Fruit fly (Drosophila melanogaster) whole organism, prepupa: ENCODE data around the gene CG42390.

ENCODE experiments used
- CG10631 ChIP-seq: fragments of 200-800 bp; sonication (Bioruptor generic); optimal IDR thresholded peaks from 2 replicates; lab custom pipeline; 2016; ENCODE audit warnings: missing biosample characterization, missing genetic modification characterization
- CG11294 ChIP-seq: fragments of 200-800 bp; sonication (Bioruptor generic); IDR thresholded peaks from 2 replicates; pipeline ENCODE4 v1.3.6; 2022; ENCODE audit warnings: missing biosample characterization, missing genetic modification characterization
- CG15336 ChIP-seq: fragments of 200-800 bp; sonication (Bioruptor generic); IDR thresholded peaks from 2 replicates; pipeline ENCODE4 v1.3.6; 2022; ENCODE audit warnings: missing biosample characterization, missing genetic modification characterization
- CG1621 ChIP-seq: fragments of 200-800 bp; sonication (Bioruptor generic); optimal IDR thresholded peaks from 3 replicates; lab custom pipeline; 2018; ENCODE audit warnings: missing biosample characterization, mild to moderate bottlenecking, missing genetic modification characterization
- CG16779 ChIP-seq: fragments of 200-800 bp; sonication (Bioruptor generic); optimal IDR thresholded peaks from 3 replicates; lab custom pipeline; 2017; ENCODE audit warnings: missing biosample characterization, mild to moderate bottlenecking, missing genetic modification characterization
- CG3032 ChIP-seq: fragments of 200-800 bp; optimal IDR thresholded peaks from 2 replicates; lab custom pipeline; 2019; ENCODE audit warnings: missing biosample characterization, mild to moderate bottlenecking, missing genetic modification characterization, moderate library complexity
- CG31627 ChIP-seq: fragments of 200-800 bp; sonication (Bioruptor generic); optimal IDR thresholded peaks from 3 replicates; lab custom pipeline; 2016; ENCODE audit warnings: missing biosample characterization, missing genetic modification characterization
- CG32006 ChIP-seq: fragments of 200-800 bp; sonication (Bioruptor generic); optimal IDR thresholded peaks from 3 replicates; lab custom pipeline; 2017; ENCODE audit warnings: missing biosample characterization, mild to moderate bottlenecking, missing genetic modification characterization
- CG34406 ChIP-seq: fragments of 200-800 bp; sonication (Bioruptor generic); optimal IDR thresholded peaks from 3 replicates; lab custom pipeline; 2016; ENCODE audit warnings: missing biosample characterization, missing genetic modification characterization
- CG3919 ChIP-seq: fragments of 200-800 bp; sonication (Bioruptor generic); optimal IDR thresholded peaks from 3 replicates; lab custom pipeline; 2016; ENCODE audit warnings: missing biosample characterization, missing genetic modification characterization
- CG4318 ChIP-seq: fragments of 200-800 bp; sonication (Bioruptor generic); optimal IDR thresholded peaks from 3 replicates; lab custom pipeline; 2017; ENCODE audit warnings: missing biosample characterization, mild to moderate bottlenecking, missing genetic modification characterization
- CG6163 ChIP-seq: fragments of 200-800 bp; sonication (Bioruptor generic); IDR thresholded peaks from 3 replicates; pipeline ENCODE4 v1.3.6; 2022; ENCODE audit warnings: missing biosample characterization, missing genetic modification characterization
- CG6276 ChIP-seq: fragments of 200-800 bp; sonication (Bioruptor generic); optimal IDR thresholded peaks from 2 replicates; lab custom pipeline; 2017; ENCODE audit warnings: missing biosample characterization, mild to moderate bottlenecking, missing genetic modification characterization
- CG6808 ChIP-seq: fragments of 200-800 bp; sonication (Bioruptor generic); optimal IDR thresholded peaks from 3 replicates; lab custom pipeline; 2017; ENCODE audit warnings: missing biosample characterization, missing genetic modification characterization, mild to moderate bottlenecking, moderate library complexity, missing genetic modification reagents
- CG8119 ChIP-seq: fragments of 200-800 bp; sonication (Bioruptor generic); IDR thresholded peaks from 3 replicates; pipeline ENCODE4 v1.3.6; 2022; ENCODE audit warnings: missing biosample characterization, missing genetic modification characterization
- CG9139 ChIP-seq: fragments of 200-800 bp; sonication (Bioruptor generic); optimal IDR thresholded peaks from 3 replicates; lab custom pipeline; 2017; ENCODE audit warnings: missing biosample characterization, mild to moderate bottlenecking, missing genetic modification characterization
- Eip78C ChIP-seq: fragments of 200-800 bp; sonication (Bioruptor generic); peaks from one replicate; lab custom pipeline; 2016; ENCODE audit warnings: missing biosample characterization, missing genetic modification characterization
- Eip93F ChIP-seq: fragments of 200-800 bp; sonication (Bioruptor generic); optimal IDR thresholded peaks from 2 replicates; lab custom pipeline; 2016; ENCODE audit warnings: missing biosample characterization, mild to moderate bottlenecking, missing genetic modification characterization
- Ets96B ChIP-seq: fragments of 200-800 bp; optimal IDR thresholded peaks from 2 replicates; lab custom pipeline; 2019; ENCODE audit warnings: missing biosample characterization, mild to moderate bottlenecking, missing genetic modification characterization, moderate library complexity
- Gug ChIP-seq: fragments of 200-800 bp; sonication (Bioruptor generic); IDR thresholded peaks from 2 replicates; pipeline ENCODE4 v1.3.6; 2022; ENCODE audit warnings: missing biosample characterization, missing genetic modification characterization
- Hr38 ChIP-seq: sonication (Bioruptor generic); optimal IDR thresholded peaks from 2 replicates; lab custom pipeline; 2016; ENCODE audit warnings: missing biosample characterization, missing genetic modification characterization
- Hr39 ChIP-seq: fragments of 200-800 bp; sonication (Bioruptor generic); optimal IDR thresholded peaks from 2 replicates; lab custom pipeline; 2016; ENCODE audit warnings: missing biosample characterization, missing genetic modification characterization
- Met ChIP-seq: fragments of 200-800 bp; sonication (Bioruptor generic); optimal IDR thresholded peaks from 3 replicates; lab custom pipeline; 2016; ENCODE audit warnings: missing biosample characterization, missing genetic modification characterization
- OdsH ChIP-seq: fragments of 200-800 bp; sonication (Bioruptor generic); optimal IDR thresholded peaks from 3 replicates; lab custom pipeline; 2016; ENCODE audit warnings: missing biosample characterization, missing genetic modification characterization
- Smox ChIP-seq: fragments of 200-800 bp; sonication (Bioruptor generic); optimal IDR thresholded peaks from 3 replicates; lab custom pipeline; 2016; ENCODE audit warnings: missing biosample characterization, missing genetic modification characterization
- Sox102F ChIP-seq: fragments of 200-800 bp; sonication (Bioruptor generic); optimal IDR thresholded peaks from 2 replicates; lab custom pipeline; 2016; ENCODE audit warnings: missing biosample characterization, mild to moderate bottlenecking, missing genetic modification characterization
- achi ChIP-seq: fragments of 200-800 bp; sonication (Bioruptor generic); optimal IDR thresholded peaks from 3 replicates; lab custom pipeline; 2016; ENCODE audit warnings: missing biosample characterization, missing genetic modification characterization
- acj6 ChIP-seq: fragments of 200-800 bp; sonication (Bioruptor generic); optimal IDR thresholded peaks from 3 replicates; lab custom pipeline; 2016; ENCODE audit warnings: missing biosample characterization, missing genetic modification characterization
- cyc ChIP-seq: fragments of 200-800 bp; sonication (Bioruptor generic); optimal IDR thresholded peaks from 3 replicates; lab custom pipeline; 2016; ENCODE audit warnings: missing biosample characterization, missing genetic modification characterization
- dac ChIP-seq: fragments of 200-800 bp; sonication (Bioruptor generic); optimal IDR thresholded peaks from 2 replicates; lab custom pipeline; 2017; ENCODE audit warnings: missing biosample characterization, mild to moderate bottlenecking, missing genetic modification characterization
- dsx ChIP-seq: fragments of 200-800 bp; optimal IDR thresholded peaks from 3 replicates; lab custom pipeline; 2019; ENCODE audit warnings: missing biosample characterization, mild to moderate bottlenecking, missing genetic modification characterization, moderate library complexity; ENCODE audit not compliant: poor library complexity, severe bottlenecking
- eg ChIP-seq: fragments of 200-800 bp; sonication (Bioruptor generic); IDR thresholded peaks from 3 replicates; pipeline ENCODE4 v1.3.6; 2022; ENCODE audit warnings: missing biosample characterization, missing genetic modification characterization
- fd59A ChIP-seq: fragments of 200-800 bp; sonication (Bioruptor generic); optimal IDR thresholded peaks from 2 replicates; lab custom pipeline; 2017; ENCODE audit warnings: missing biosample characterization, mild to moderate bottlenecking, missing genetic modification characterization, missing genetic modification reagents
- fd85E ChIP-seq: fragments of 200-800 bp; sonication (Bioruptor generic); optimal IDR thresholded peaks from 3 replicates; lab custom pipeline; 2016; ENCODE audit warnings: missing biosample characterization, missing genetic modification characterization
- fkh ChIP-seq: fragments of 200-800 bp; sonication (Bioruptor generic); optimal IDR thresholded peaks from 3 replicates; lab custom pipeline; 2017; ENCODE audit warnings: missing biosample characterization, mild to moderate bottlenecking, missing genetic modification characterization, moderate library complexity
- lz ChIP-seq: fragments of 200-800 bp; sonication (Bioruptor generic); optimal IDR thresholded peaks from 3 replicates; lab custom pipeline; 2016; ENCODE audit warnings: missing biosample characterization, missing genetic modification characterization
- net ChIP-seq: fragments of 200-800 bp; sonication (Bioruptor generic); optimal IDR thresholded peaks from 3 replicates; lab custom pipeline; 2016; ENCODE audit warnings: missing biosample characterization, missing genetic modification characterization
- salr ChIP-seq, 2 experiments: fragments of 200-800 bp; sonication (Bioruptor generic); optimal IDR thresholded peaks; 3 replicates each; lab custom pipeline; 2016 to 2018; ENCODE audit warnings: missing biosample characterization in 2 of 2, missing genetic modification characterization in 2 of 2, mild to moderate bottlenecking in 1 of 2
- svp ChIP-seq: fragments of 200-800 bp; sonication (Bioruptor generic); peaks from one replicate; lab custom pipeline; 2016; ENCODE audit warnings: missing biosample characterization, missing genetic modification characterization
- vri ChIP-seq: fragments of 200-800 bp; sonication (Bioruptor generic); optimal IDR thresholded peaks from 3 replicates; lab custom pipeline; 2016; ENCODE audit warnings: missing biosample characterization, mild to moderate bottlenecking, missing genetic modification characterization

The CG42390 gene

dm6 chr3R:22149923-22150322 lies 30.1 kb downstream of the CG42390 start (continued):
- TF ChIP-seq fkh: no peak
- TF ChIP-seq CG11294 (GFP tag; lab: Robert Waterston, UW): peak; percentile 44
- TF ChIP-seq CG10631 (GFP tag; lab: Kevin White, UChicago): peak; percentile 55
- no peak for TF ChIP-seq CG6808 (GFP tag; lab: Kevin White, UChicago)
- TF ChIP-seq Sox102F (GFP tag; lab: Kevin White, UChicago): no peak
- peak; percentile 75 for TF ChIP-seq CG6276 (GFP tag; lab: Kevin White, UChicago)

- TF ChIP-seq CG8119 (GFP tag; lab: Robert Waterston, UW): peak; percentile 13; the same call in 2 of the 3 replicates
- peak; percentile 38; the same call in 1 of the 2 replicates for TF ChIP-seq CG15336 (GFP tag; lab: Robert Waterston, UW)
- no peak for TF ChIP-seq achi (GFP tag; lab: Kevin White, UChicago)
- peak; percentile 56 for TF ChIP-seq CG6163 (GFP tag; lab: Robert Waterston, UW)
- TF ChIP-seq fkh: peak; percentile 52
- no peak for TF ChIP-seq vri (GFP tag; lab: Kevin White, UChicago)
- TF ChIP-seq CG3032 (tag; lab: Kevin White, UChicago): no peak
- peak; percentile 58; the same call in 2 of the 3 replicates for TF ChIP-seq eg (GFP tag; lab: Robert Waterston, UW)
- peak; percentile 2 for TF ChIP-seq CG31627 (GFP tag; lab: Kevin White, UChicago)
- no peak for TF ChIP-seq CG34406 (GFP tag; lab: Kevin White, UChicago)
- no peak for TF ChIP-seq CG1621 (tag; lab: Kevin White, UChicago)
- TF ChIP-seq cyc (GFP tag; lab: Kevin White, UChicago): no peak
These were observed 30.6 kb downstream of the CG42390 start for dm6 chr3R:22150433-22150832.

dm6 chr3R:22152424-22152823 lies 32.6 kb downstream of the CG42390 start:
- TF ChIP-seq CG16779 (tag; lab: Kevin White, UChicago) (no peak), Smox (GFP tag; lab: Kevin White, UChicago) (no peak), svp (GFP tag; lab: Kevin White, UChicago) (no peak), Hr39 (GFP tag; lab: Kevin White, UChicago) (no peak), salr (GFP tag; optimal IDR thresholded peaks at IDR 0.05; lab: Kevin White, UChicago) (no peak), Ets96B (tag; lab: Kevin White, UChicago) (no peak), Eip78C (GFP tag; lab: Kevin White, UChicago) (no peak)

dm6 chr3R:22153693-22154092 lies 33.8 kb downstream of the CG42390 start:
- TF ChIP-seq acj6 (GFP tag; lab: Kevin White, UChicago) (no peak), dac (GFP tag; lab: Kevin White, UChicago) (no peak), Eip93F (GFP tag; lab: Kevin White, UChicago) (no peak), CG1621 (tag; lab: Kevin White, UChicago) (no peak), CG10631 (GFP tag; lab: Kevin White, UChicago) (no peak), Hr38 (no peak), Eip78C (GFP tag; lab: Kevin White, UChicago) (no peak)

- TF ChIP-seq OdsH (GFP tag; lab: Kevin White, UChicago): peak; percentile 30
- peak; percentile 26 for TF ChIP-seq fd59A (GFP tag; lab: Kevin White, UChicago)
- peak; percentile 51 for TF ChIP-seq CG32006
- TF ChIP-seq net: no peak
- peak; percentile 59 for TF ChIP-seq CG10631 (GFP tag; lab: Kevin White, UChicago)
- TF ChIP-seq Smox (GFP tag; lab: Kevin White, UChicago): no peak
- TF ChIP-seq fkh: no peak
- 0 out of 3 replicates have a peak, but pooled peaks have one; percentile 12 for TF ChIP-seq eg (GFP tag; lab: Robert Waterston, UW)
- no peak for TF ChIP-seq CG31627 (GFP tag; lab: Kevin White, UChicago)
- TF ChIP-seq CG15336 (GFP tag; lab: Robert Waterston, UW): 0 out of 2 replicates have a peak, but pooled peaks have one; percentile 38
- 0 out of 2 replicates have a peak, but pooled peaks have one; percentile 34 for TF ChIP-seq Gug
- TF ChIP-seq CG6163 (GFP tag; lab: Robert Waterston, UW): peak; percentile 75
- peak; percentile 35 for TF ChIP-seq acj6 (GFP tag; lab: Kevin White, UChicago)
- TF ChIP-seq svp (GFP tag; lab: Kevin White, UChicago): peak; percentile 43
- no peak for TF ChIP-seq fd85E (GFP tag; lab: Kevin White, UChicago)
- TF ChIP-seq CG1621 (tag; lab: Kevin White, UChicago): no peak
- TF ChIP-seq CG9139: no peak
- no peak for TF ChIP-seq cyc (GFP tag; lab: Kevin White, UChicago)
- TF ChIP-seq dac (GFP tag; lab: Kevin White, UChicago): no peak
- TF ChIP-seq vri (GFP tag; lab: Kevin White, UChicago): no peak
- TF ChIP-seq lz (GFP tag; lab: Kevin White, UChicago): no peak
- peak; percentile 52 for TF ChIP-seq CG3919 (GFP tag; lab: Kevin White, UChicago)
- peak; percentile 63 for TF ChIP-seq dsx (GFP tag; lab: Kevin White, UChicago)
- peak; percentile 56 for TF ChIP-seq Ets96B (tag; lab: Kevin White, UChicago)
- TF ChIP-seq CG11294 (GFP tag; lab: Robert Waterston, UW): no peak
- TF ChIP-seq CG3032 (tag; lab: Kevin White, UChicago): peak; percentile 46
- TF ChIP-seq Met (GFP tag; lab: Kevin White, UChicago): no peak
- TF ChIP-seq CG4318 (GFP tag; lab: Kevin White, UChicago): no peak
- TF ChIP-seq CG16779 (tag; lab: Kevin White, UChicago): peak; percentile 34
- peak; percentile 26 for TF ChIP-seq CG6808 (GFP tag; lab: Kevin White, UChicago)
These were observed 38.4 kb downstream of the CG42390 start for dm6 chr3R:22158243-22158642.
